Worm (Caenorhabditis elegans) whole organism, young adult: ENCODE results near the gene bir-1.

Source experiments
- D2030.7 ChIP-seq: fragments of 200-800 bp; sonication (Bioruptor generic); IDR thresholded peaks from 2 replicates; pipeline ENCODE4 v1.3.6; 2022; ENCODE audit warnings: missing genetic modification reagents, missing genetic modification characterization, missing compliant biosample characterization
- F10E7.11 ChIP-seq: sonication (generic microtip); optimal IDR thresholded peaks from 2 replicates; lab custom pipeline; 2017; ENCODE audit warnings: mild to moderate bottlenecking, missing genetic modification characterization, moderate library complexity, missing compliant biosample characterization
- F22D6.2 ChIP-seq: sonication (generic microtip); optimal IDR thresholded peaks from 2 replicates; lab custom pipeline; 2016; ENCODE audit warnings: mild to moderate bottlenecking, missing genetic modification characterization, missing compliant biosample characterization
- ama-1 ChIP-seq, 3 experiments: fragments of 150-350 bp in 1 of 3; sonication (generic microtip) in 2 of 3; optimal IDR thresholded peaks; 2 replicates each; lab custom pipeline; 2014 to 2018; ENCODE audit warnings: missing biosample characterization in 2 of 3, missing genetic modification characterization in 2 of 3, missing genetic modification reagents in 2 of 3
- aptf-3 ChIP-seq: fragments of 200-800 bp; sonication (Bioruptor generic); IDR thresholded peaks from 2 replicates; pipeline ENCODE4 v1.3.6; 2022; ENCODE audit warnings: missing genetic modification characterization, missing compliant biosample characterization
- bed-2 ChIP-seq: fragments of 200-800 bp; sonication (Bioruptor generic); IDR thresholded peaks from 2 replicates; pipeline ENCODE4 v1.3.6; 2022; ENCODE audit warnings: missing genetic modification reagents, missing genetic modification characterization, missing compliant biosample characterization
- lsy-27 ChIP-seq: sonication (generic microtip); optimal IDR thresholded peaks from 2 replicates; lab custom pipeline; 2017; ENCODE audit warnings: missing genetic modification characterization, mild to moderate bottlenecking, missing compliant biosample characterization, antibody characterized with exemption, missing genotype, borderline replicate concordance; ENCODE audit not compliant: insufficient read depth
- nfya-1 ChIP-seq: sonication (generic microtip); optimal IDR thresholded peaks from 2 replicates; lab custom pipeline; 2017; ENCODE audit warnings: antibody characterized with exemption, missing compliant biosample characterization, missing genetic modification characterization, borderline replicate concordance; ENCODE audit not compliant: insufficient read depth
- nhr-120 ChIP-seq: fragments of 200-800 bp; sonication (Bioruptor generic); IDR thresholded peaks from 2 replicates; pipeline ENCODE4 v1.3.6; 2022; ENCODE audit warnings: missing genetic modification characterization, missing compliant biosample characterization
- pha-4 ChIP-seq: fragments of 150-350 bp; sonication (generic microtip); optimal IDR thresholded peaks from 2 replicates; lab custom pipeline; 2014; ENCODE audit warnings: missing biosample characterization, missing genetic modification reagents, missing genetic modification characterization
- snpc-1.3 ChIP-seq: sonication (generic microtip); optimal IDR thresholded peaks from 2 replicates; lab custom pipeline; 2017; ENCODE audit warnings: missing genetic modification characterization, mild to moderate bottlenecking, missing compliant biosample characterization, antibody characterized with exemption, moderate library complexity, missing genotype, missing genetic modification reagents; ENCODE audit not compliant: insufficient read depth
- snpc-4 ChIP-seq, 5 experiments: fragments of 150-350 bp in 1 of 5; sonication (generic microtip) in 4 of 5; optimal IDR thresholded peaks; 2 replicates each; lab custom pipeline; 2014 to 2018; ENCODE audit warnings: missing genetic modification characterization in 5 of 5, missing biosample characterization in 3 of 5, antibody characterized with exemption in 2 of 5, mild to moderate bottlenecking in 2 of 5, missing compliant biosample characterization in 2 of 5, missing genotype in 2 of 5, moderate library complexity in 2 of 5, missing genetic modification reagents in 1 of 5
- tbp1 ChIP-seq: fragments of 200-800 bp; sonication (Bioruptor generic); optimal IDR thresholded peaks from 2 replicates; lab custom pipeline; 2018; ENCODE audit warnings: mild to moderate bottlenecking, missing genetic modification characterization, missing compliant biosample characterization

DNA sequence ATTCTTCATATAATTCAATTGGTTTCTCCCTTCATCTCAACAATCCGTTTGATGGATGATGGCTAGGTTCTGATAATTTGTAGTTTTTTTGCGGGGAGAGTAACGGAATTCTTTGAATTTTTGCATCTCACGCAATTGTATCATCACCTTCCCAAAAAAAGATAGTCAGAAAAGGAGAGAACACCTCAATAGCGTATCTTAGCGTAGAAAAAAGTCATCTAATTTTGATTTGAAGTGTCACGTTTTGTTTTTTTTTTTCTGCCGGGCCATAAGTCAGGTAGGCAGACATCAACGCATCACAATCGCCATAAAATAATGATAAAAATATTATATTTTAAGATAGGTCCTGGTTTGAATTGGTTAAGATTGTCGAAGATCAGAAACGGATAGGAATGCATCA lies 32.2 kb downstream of the bir-1 start:
- TF ChIP-seq nfya-1 (no peak), nhr-120 (no peak), snpc-1.3 (no peak), F22D6.2 (no peak), snpc-4 (GFP tag; optimal IDR thresholded peaks at IDR 0.05; lab: Kevin White, UChicago) (no peak), snpc-4 (tag; optimal IDR thresholded peaks at IDR 0.05; lab: Kevin White, UChicago) (no peak), tbp1 (no peak), pha-4 (tag; lab: Kevin White, UChicago) (no peak), ama-1 (optimal IDR thresholded peaks at IDR 0.05; lab: Kevin White, UChicago) (no peak), ama-1 (GFP tag; optimal IDR thresholded peaks at IDR 0.05; lab: Kevin White, UChicago) (no peak), lsy-27 (tag; lab: Kevin White, UChicago) (no peak), aptf-3 (GFP tag; lab: Robert Waterston, UW) (no peak), F10E7.11 (tag; lab: Kevin White, UChicago) (no peak), bed-2 (GFP tag; lab: Robert Waterston, UW) (no peak), D2030.7 (GFP tag; lab: Robert Waterston, UW) (no peak)
